Worm (Caenorhabditis elegans) whole organism, young adult: ENCODE results near the gene H01M10.1.

ENCODE experiments used
- D2030.7 ChIP-seq: fragments of 200-800 bp; sonication (Bioruptor generic); IDR thresholded peaks from 2 replicates; pipeline ENCODE4 v1.3.6; 2022; ENCODE audit warnings: missing genetic modification reagents, missing genetic modification characterization, missing compliant biosample characterization
- F39B2.1 ChIP-seq: fragments of 200-800 bp; sonication (Bioruptor generic); IDR thresholded peaks from 2 replicates; pipeline ENCODE4 v1.3.6; 2022; ENCODE audit warnings: missing genetic modification reagents, missing genetic modification characterization, missing compliant biosample characterization
- F57A8.1 ChIP-seq: fragments of 200-800 bp; sonication (Bioruptor generic); optimal IDR thresholded peaks from 2 replicates; lab custom pipeline; 2018; ENCODE audit warnings: mild to moderate bottlenecking, missing genetic modification characterization, moderate library complexity, missing compliant biosample characterization
- Y79H2A.3 ChIP-seq: fragments of 200-800 bp; sonication (Bioruptor generic); conservative IDR thresholded peaks from 2 replicates; pipeline ENCODE4 v1.3.6; 2022; ENCODE audit warnings: missing genetic modification reagents, missing genetic modification characterization, missing compliant biosample characterization
- ama-1 ChIP-seq, 3 experiments: fragments of 150-350 bp in 1 of 3; sonication (generic microtip) in 2 of 3; optimal IDR thresholded peaks; 2 replicates each; lab custom pipeline; 2014 to 2018; ENCODE audit warnings: missing biosample characterization in 2 of 3, missing genetic modification characterization in 2 of 3, missing genetic modification reagents in 2 of 3
- bed-1 ChIP-seq: fragments of 200-800 bp; sonication (Bioruptor generic); IDR thresholded peaks from 2 replicates; pipeline ENCODE4 v1.3.6; 2022; ENCODE audit warnings: missing genetic modification reagents, missing genetic modification characterization, missing compliant biosample characterization
- lir-1 ChIP-seq: fragments of 200-800 bp; sonication (Bioruptor generic); conservative IDR thresholded peaks from 2 replicates; pipeline ENCODE4 v1.3.6; 2022; ENCODE audit warnings: missing genetic modification reagents, missing genetic modification characterization, missing compliant biosample characterization
- madf-6 ChIP-seq: fragments of 200-800 bp; sonication (Bioruptor generic); IDR thresholded peaks from 2 replicates; pipeline ENCODE4 v1.3.6; 2022; ENCODE audit warnings: missing genetic modification reagents, missing genetic modification characterization, missing compliant biosample characterization
- nhr-120 ChIP-seq: fragments of 200-800 bp; sonication (Bioruptor generic); IDR thresholded peaks from 2 replicates; pipeline ENCODE4 v1.3.6; 2022; ENCODE audit warnings: missing genetic modification characterization, missing compliant biosample characterization
- rcor-1 ChIP-seq: fragments of 200-800 bp; sonication (Bioruptor generic); IDR thresholded peaks from 2 replicates; pipeline ENCODE4 v1.3.6; 2022; ENCODE audit warnings: missing genetic modification reagents, missing genetic modification characterization, missing compliant biosample characterization
- repo-1 ChIP-seq: sonication (generic microtip); optimal IDR thresholded peaks from 2 replicates; lab custom pipeline; 2017; ENCODE audit warnings: mild to moderate bottlenecking, missing genetic modification characterization, missing compliant biosample characterization
- unc-62 ChIP-seq: fragments of 150-350 bp; optimal IDR thresholded peaks from 2 replicates; lab custom pipeline; 2014; ENCODE audit warnings: missing biosample characterization, missing genetic modification reagents, missing genetic modification characterization

DNA sequence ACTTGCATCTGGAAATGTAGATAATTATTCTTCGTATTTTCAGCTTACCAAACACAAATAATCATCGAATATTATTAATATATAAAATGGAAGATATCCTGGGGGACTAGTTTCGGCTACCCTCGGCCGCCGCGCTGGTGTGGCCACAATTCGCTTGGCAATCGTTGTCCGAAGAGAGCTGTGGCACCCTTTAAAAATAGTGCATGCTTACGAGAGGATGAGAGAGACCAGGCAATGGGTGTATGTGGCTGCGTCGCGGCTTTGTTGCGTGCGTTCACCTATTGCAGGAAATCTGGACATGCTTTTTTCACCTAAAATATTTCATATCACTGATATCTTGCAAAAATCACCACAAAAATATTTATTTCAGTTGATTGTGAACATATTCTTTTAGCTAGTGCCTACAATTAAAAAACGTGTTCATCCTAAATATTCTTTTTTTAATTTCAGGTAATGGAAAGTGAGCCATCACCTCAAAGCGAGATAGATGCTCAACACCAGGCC lies 7.7 kb downstream of the H01M10.1 start, which contains the start of the genes ccd-5 and F52H2.1:
- no peak for TF ChIP-seq lir-1
- no peak for TF ChIP-seq unc-62 (GFP tag; lab: Kevin White, UChicago)
- no peak for TF ChIP-seq madf-6 (GFP tag; lab: Robert Waterston, UW)
- TF ChIP-seq F39B2.1: no peak
- TF ChIP-seq rcor-1 (GFP tag; lab: Robert Waterston, UW): no peak
- no peak for TF ChIP-seq repo-1 (tag; lab: Kevin White, UChicago)
- no peak for TF ChIP-seq D2030.7 (GFP tag; lab: Robert Waterston, UW)
- no peak for TF ChIP-seq Y79H2A.3
- TF ChIP-seq bed-1 (GFP tag; lab: Robert Waterston, UW): no peak
- TF ChIP-seq F57A8.1: no peak
- no peak for TF ChIP-seq ama-1 (optimal IDR thresholded peaks at IDR 0.05; lab: Kevin White, UChicago)
- TF ChIP-seq ama-1 (GFP tag; optimal IDR thresholded peaks at IDR 0.05; lab: Kevin White, UChicago): no peak
- no peak for TF ChIP-seq nhr-120
